Worm (Caenorhabditis elegans) whole organism, L2 larva: Measurements from ENCODE around the gene C27A7.8.

Experiments
- aly-2 ChIP-seq: fragments of 150-350 bp; optimal IDR thresholded peaks from 2 replicates; lab custom pipeline; 2014; ENCODE audit warnings: missing biosample characterization, missing genetic modification characterization
- ama-1 ChIP-seq: fragments of 150-350 bp; optimal IDR thresholded peaks from 2 replicates; lab custom pipeline; 2018; ENCODE audit warnings: inconsistent platforms
- dmd-4 ChIP-seq: sonication (generic microtip); optimal IDR thresholded peaks from 2 replicates; lab custom pipeline; 2017; ENCODE audit warnings: missing biosample characterization, missing genetic modification characterization
- lin-39 ChIP-seq: fragments of 150-350 bp; optimal IDR thresholded peaks from 2 replicates; lab custom pipeline; 2014; ENCODE audit warnings: missing biosample characterization, missing genetic modification reagents, missing genetic modification characterization
- mab-5 ChIP-seq: fragments of 150-350 bp; optimal IDR thresholded peaks from 2 replicates; lab custom pipeline; 2014; ENCODE audit warnings: missing biosample characterization, missing genetic modification characterization
- mdl-1 ChIP-seq, 2 experiments: fragments of 150-350 bp in 1 of 2; sonication (generic microtip) in 1 of 2; optimal IDR thresholded peaks; 2 replicates each; lab custom pipeline; 2017; ENCODE audit warnings: missing biosample characterization in 2 of 2, missing genetic modification characterization in 2 of 2
- nhr-12 ChIP-seq: fragments of 150-350 bp; optimal IDR thresholded peaks from 2 replicates; lab custom pipeline; 2014; ENCODE audit warnings: missing biosample characterization, missing genetic modification characterization
- nhr-129 ChIP-seq: fragments of 150-350 bp; optimal IDR thresholded peaks from 2 replicates; lab custom pipeline; 2014; ENCODE audit warnings: missing biosample characterization, missing genetic modification characterization
- nhr-237 ChIP-seq: fragments of 150-350 bp; optimal IDR thresholded peaks from 2 replicates; lab custom pipeline; 2014; ENCODE audit warnings: missing biosample characterization, missing genetic modification characterization
- nhr-77 ChIP-seq: fragments of 150-350 bp; optimal IDR thresholded peaks from 2 replicates; lab custom pipeline; 2014; ENCODE audit warnings: missing biosample characterization, missing genetic modification characterization
- snpc-4 ChIP-seq: fragments of 150-350 bp; optimal IDR thresholded peaks from 2 replicates; lab custom pipeline; 2014; ENCODE audit warnings: missing biosample characterization, missing genetic modification characterization

DNA sequence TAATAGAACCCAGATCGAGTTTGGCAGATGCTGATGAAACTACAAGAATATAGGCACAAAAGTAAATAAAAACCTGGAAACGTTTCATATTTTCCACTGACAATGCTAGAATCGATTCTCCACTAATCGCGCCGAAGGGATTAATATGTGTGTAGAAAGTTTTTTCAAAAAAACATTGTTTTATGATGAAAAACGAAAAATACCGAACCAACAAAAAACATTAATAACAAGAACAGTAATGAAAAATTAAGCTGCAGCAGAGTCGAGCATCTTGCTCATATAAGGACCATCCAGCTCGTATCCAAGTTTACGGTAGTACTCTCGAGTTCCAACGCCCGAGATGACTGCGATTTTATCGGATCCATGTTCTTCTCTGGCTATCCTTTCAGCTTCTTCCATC lies 26.4 kb downstream of the C27A7.8 start, which contains the start of gene clec-224:
- TF ChIP-seq dmd-4 (tag; lab: Kevin White, UChicago): no peak
- TF ChIP-seq ama-1: no peak
- TF ChIP-seq nhr-12 (tag; lab: Kevin White, UChicago): no peak
- no peak for TF ChIP-seq nhr-77 (tag; lab: Kevin White, UChicago)
- TF ChIP-seq nhr-237 (tag; lab: Kevin White, UChicago): no peak
- no peak for TF ChIP-seq snpc-4 (tag; lab: Kevin White, UChicago)
- no peak for TF ChIP-seq mab-5 (tag; lab: Kevin White, UChicago)
- TF ChIP-seq lin-39 (tag; lab: Kevin White, UChicago): no peak
- no peak for TF ChIP-seq aly-2
- no peak for TF ChIP-seq nhr-129
- TF ChIP-seq mdl-1 (tag; optimal IDR thresholded peaks at IDR 0.05; lab: Kevin White, UChicago): no peak
